Fruit fly (Drosophila melanogaster) ovary, adult (tissue): Measurements from ENCODE around the gene CG4951.

ENCODE experiments used
- CG17801 ChIP-seq: fragments of 200-800 bp; optimal IDR thresholded peaks from 2 replicates; lab custom pipeline; 2019; ENCODE audit warnings: missing biosample characterization, mild to moderate bottlenecking, missing genetic modification characterization, moderate library complexity; ENCODE audit not compliant: partially characterized antibody

CG4951 gene

dm6 chr3R:27919385-27919789, 34.5 kb downstream of the CG4951 start, which contains the start of gene Boh1:
TSS of gene Boh1 (minus strand) at chr3R:27919460.
- TF ChIP-seq CG17801 (GFP tag; lab: Kevin White, UChicago) = peak; percentile 56

dm6 chr3R:27916355-27917019, 37.4 kb downstream of the CG4951 start, which contains the start of the genes CG5003 and mRpS22:
TSS of gene CG5003 (minus strand) at chr3R:27916516.
TSS of gene mRpS22 (plus strand) at chr3R:27916908.
- no peak for TF ChIP-seq CG17801 (GFP tag; lab: Kevin White, UChicago)

dm6 chr3R:27912147-27912546, 41.8 kb downstream of the CG4951 start, which contains the start of gene mil:
TSS of gene mil (plus strand) at chr3R:27912447.
- no peak for TF ChIP-seq CG17801 (GFP tag; lab: Kevin White, UChicago)

DNA sequence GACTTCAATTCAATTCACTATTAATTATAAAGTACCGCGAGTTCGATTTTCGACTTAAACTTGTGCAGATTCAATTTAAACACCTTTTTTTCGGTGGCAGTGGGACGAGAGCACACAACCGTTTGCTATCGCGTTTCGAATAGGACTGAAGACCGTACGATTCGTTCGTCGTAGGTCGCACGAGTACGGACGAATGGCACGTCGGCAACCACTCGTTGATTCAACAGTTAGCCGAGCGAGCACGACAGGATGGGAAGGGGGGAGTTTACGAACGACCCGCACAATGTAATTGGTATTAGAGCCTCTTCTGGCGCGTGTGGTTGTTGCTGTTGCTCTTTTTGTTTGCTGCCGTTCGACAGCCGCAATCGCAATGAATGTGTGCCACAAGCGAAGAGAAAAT, 48.2 kb downstream of the CG4951 start, which contains the start of gene CG34353:
TSS of gene CG34353 (minus strand) at position 149 of the 400 bp plus-strand sequence.
- no peak for TF ChIP-seq CG17801 (GFP tag; lab: Kevin White, UChicago)
